Worm (Caenorhabditis elegans): Measurements from ENCODE around the gene T21C9.11.

The T21C9.11 gene

DNA sequence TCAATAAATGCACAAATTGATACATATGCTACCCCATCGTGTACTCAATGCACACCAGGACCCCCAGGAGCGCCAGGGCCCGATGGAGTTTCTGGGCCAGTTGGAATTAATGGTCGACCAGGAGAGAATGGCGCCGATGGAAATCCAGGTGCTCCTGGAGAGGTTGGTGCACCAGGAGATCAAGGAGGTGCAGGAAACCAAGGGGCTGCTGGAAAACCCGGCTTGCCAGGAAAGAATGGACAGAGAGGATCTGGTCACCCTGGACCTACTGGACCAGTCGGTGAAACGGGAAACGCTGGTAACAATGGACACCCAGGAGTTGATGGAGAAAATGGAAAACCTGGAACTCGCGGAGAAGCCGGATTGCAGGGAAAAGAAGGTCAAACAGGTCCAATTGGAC is 33.1 kb downstream of the T21C9.11 start:
- TF ChIP-seq tra-4 (tag; optimal IDR thresholded peaks at IDR 0.05) = no peak

ce11 chrV:10560621-10561020 is 34.1 kb downstream of the T21C9.11 start, which contains the start of gene col-152:
TSS of gene col-152 (plus strand) at chrV:10560921.
- TF ChIP-seq ets-7 (tag; optimal IDR thresholded peaks at IDR 0.05) (no peak), B0310.2 (tag; optimal IDR thresholded peaks at IDR 0.05) (no peak), scrt-1 (GFP tag; IDR thresholded peaks at IDR 0.05) (no peak), pes-1 (GFP tag; IDR thresholded peaks at IDR 0.05) (no peak), ama-1 (optimal IDR thresholded peaks at IDR 0.05) (no peak), sea-1 (GFP tag; conservative IDR thresholded peaks at IDR 0.05) (no peak), tra-4 (tag; optimal IDR thresholded peaks at IDR 0.05) (no peak), hmg-4 (GFP tag; optimal IDR thresholded peaks at IDR 0.05) (no peak), aly-1 (tag; optimal IDR thresholded peaks at IDR 0.05) (no peak), ceh-36 (tag; optimal IDR thresholded peaks at IDR 0.05) (no peak), flt-1 (GFP tag; IDR thresholded peaks at IDR 0.05) (no peak), hnd-1 (tag; optimal IDR thresholded peaks at IDR 0.05) (no peak), tbx-37 (GFP tag; conservative IDR thresholded peaks at IDR 0.05) (no peak), ceh-13 (GFP tag; optimal IDR thresholded peaks at IDR 0.05) (no peak), F13C5.2 (tag; optimal IDR thresholded peaks at IDR 0.05) (no peak), hmbx-1 (tag; optimal IDR thresholded peaks at IDR 0.05) (no peak), tbx-11 (GFP tag; IDR thresholded peaks at IDR 0.05) (no peak)

ce11 chrV:10557676-10558075 is 37.0 kb downstream of the T21C9.11 start, which contains the start of gene best-14:
TSS of gene best-14 (plus strand) at chrV:10557976.
- TF ChIP-seq aly-1 (tag; optimal IDR thresholded peaks at IDR 0.05) (no peak), tbx-37 (GFP tag; conservative IDR thresholded peaks at IDR 0.05) (no peak), hmbx-1 (tag; optimal IDR thresholded peaks at IDR 0.05) (no peak), F13C5.2 (tag; optimal IDR thresholded peaks at IDR 0.05) (no peak), hnd-1 (tag; optimal IDR thresholded peaks at IDR 0.05) (no peak), ama-1 (optimal IDR thresholded peaks at IDR 0.05) (no peak), tbx-11 (GFP tag; IDR thresholded peaks at IDR 0.05) (no peak), pes-1 (GFP tag; IDR thresholded peaks at IDR 0.05) (no peak), flt-1 (GFP tag; IDR thresholded peaks at IDR 0.05) (no peak), ceh-13 (GFP tag; optimal IDR thresholded peaks at IDR 0.05) (no peak), B0310.2 (tag; optimal IDR thresholded peaks at IDR 0.05) (no peak), scrt-1 (GFP tag; IDR thresholded peaks at IDR 0.05) (no peak), ceh-36 (tag; optimal IDR thresholded peaks at IDR 0.05) (no peak), ets-7 (tag; optimal IDR thresholded peaks at IDR 0.05) (no peak)

ce11 chrV:10557094-10557493 is 37.6 kb downstream of the T21C9.11 start:
- no peak for TF ChIP-seq pes-1 (GFP tag; IDR thresholded peaks at IDR 0.05)
- TF ChIP-seq hmbx-1 (tag; optimal IDR thresholded peaks at IDR 0.05) = no peak
- TF ChIP-seq scrt-1 (GFP tag; IDR thresholded peaks at IDR 0.05) = no peak
- TF ChIP-seq ceh-36 (tag; optimal IDR thresholded peaks at IDR 0.05) = no peak
- TF ChIP-seq ama-1 (optimal IDR thresholded peaks at IDR 0.05) = no peak
- no peak for TF ChIP-seq hnd-1 (tag; optimal IDR thresholded peaks at IDR 0.05)
- no peak for TF ChIP-seq hmg-4 (GFP tag; optimal IDR thresholded peaks at IDR 0.05)
- no peak for TF ChIP-seq sea-1 (GFP tag; conservative IDR thresholded peaks at IDR 0.05)
- no peak for TF ChIP-seq ceh-13 (GFP tag; optimal IDR thresholded peaks at IDR 0.05)
- TF ChIP-seq F13C5.2 (tag; optimal IDR thresholded peaks at IDR 0.05) = no peak
- TF ChIP-seq B0310.2 (tag; optimal IDR thresholded peaks at IDR 0.05) = no peak
- TF ChIP-seq tbx-37 (GFP tag; conservative IDR thresholded peaks at IDR 0.05) = no peak
- no peak for TF ChIP-seq flt-1 (GFP tag; IDR thresholded peaks at IDR 0.05)
- no peak for TF ChIP-seq ets-7 (tag; optimal IDR thresholded peaks at IDR 0.05)
- no peak for TF ChIP-seq tra-4 (tag; optimal IDR thresholded peaks at IDR 0.05)
- no peak for TF ChIP-seq tbx-11 (GFP tag; IDR thresholded peaks at IDR 0.05)

- TF ChIP-seq B0310.2 (tag; optimal IDR thresholded peaks at IDR 0.05) = no peak
- no peak for TF ChIP-seq hmg-4 (GFP tag; optimal IDR thresholded peaks at IDR 0.05)
- no peak for TF ChIP-seq hmbx-1 (tag; optimal IDR thresholded peaks at IDR 0.05)
- TF ChIP-seq tra-4 (tag; optimal IDR thresholded peaks at IDR 0.05) = no peak
- TF ChIP-seq hnd-1 (tag; optimal IDR thresholded peaks at IDR 0.05) = no peak
- TF ChIP-seq ceh-13 (GFP tag; optimal IDR thresholded peaks at IDR 0.05) = no peak
- no peak for TF ChIP-seq flt-1 (GFP tag; IDR thresholded peaks at IDR 0.05)
- no peak for TF ChIP-seq pes-1 (GFP tag; IDR thresholded peaks at IDR 0.05)
- TF ChIP-seq tbx-11 (GFP tag; IDR thresholded peaks at IDR 0.05) = no peak
- no peak for TF ChIP-seq scrt-1 (GFP tag; IDR thresholded peaks at IDR 0.05)
- TF ChIP-seq sea-1 (GFP tag; conservative IDR thresholded peaks at IDR 0.05) = no peak
Measured at ce11 chrV:10556362-10556761, 38.3 kb downstream of the T21C9.11 start.

DNA sequence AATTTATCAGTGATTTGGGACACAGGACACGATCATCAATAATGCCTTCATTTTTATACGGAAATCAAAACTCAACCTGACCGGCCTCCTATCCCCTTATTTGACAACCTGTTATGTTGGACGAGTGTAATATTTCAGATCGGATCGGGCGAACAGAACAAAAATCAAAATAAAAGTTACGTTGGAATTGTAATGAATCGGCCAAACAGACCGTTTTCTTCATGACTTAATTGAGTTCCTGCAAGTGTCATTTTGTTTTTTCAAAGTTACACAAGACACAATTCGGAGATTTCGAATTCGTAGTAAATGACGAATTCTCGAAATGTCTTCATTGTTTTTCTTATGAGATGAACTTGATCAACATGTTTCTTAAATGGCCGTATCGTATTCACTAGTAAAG is 39.5 kb downstream of the T21C9.11 start, which contains the start of gene F32G8.3:
Gene F32G8.3 (minus strand): TSS at position 101 of the 400 bp plus-strand sequence.
- TF ChIP-seq flt-1 (GFP tag; IDR thresholded peaks at IDR 0.05) (no peak), tbx-37 (GFP tag; conservative IDR thresholded peaks at IDR 0.05) (no peak), ama-1 (optimal IDR thresholded peaks at IDR 0.05) (no peak), scrt-1 (GFP tag; IDR thresholded peaks at IDR 0.05) (no peak), hmbx-1 (tag; optimal IDR thresholded peaks at IDR 0.05) (no peak), hmg-4 (GFP tag; optimal IDR thresholded peaks at IDR 0.05) (no peak), F13C5.2 (tag; optimal IDR thresholded peaks at IDR 0.05) (no peak), ceh-13 (GFP tag; optimal IDR thresholded peaks at IDR 0.05) (no peak), ceh-36 (tag; optimal IDR thresholded peaks at IDR 0.05) (no peak), pes-1 (GFP tag; IDR thresholded peaks at IDR 0.05) (no peak), B0310.2 (tag; optimal IDR thresholded peaks at IDR 0.05) (no peak), sea-1 (GFP tag; conservative IDR thresholded peaks at IDR 0.05) (no peak), tra-4 (tag; optimal IDR thresholded peaks at IDR 0.05) (no peak), hnd-1 (tag; optimal IDR thresholded peaks at IDR 0.05) (no peak), tbx-11 (GFP tag; IDR thresholded peaks at IDR 0.05) (no peak), aly-1 (tag; optimal IDR thresholded peaks at IDR 0.05) (no peak), ets-7 (tag; optimal IDR thresholded peaks at IDR 0.05) (no peak)

ce11 chrV:10549717-10550116 is 45.0 kb downstream of the T21C9.11 start, which contains the start of gene F32G8.2:
TSS of gene F32G8.2 (plus strand) at chrV:10550017.
- TF ChIP-seq flt-1 (GFP tag; IDR thresholded peaks at IDR 0.05) = no peak
- no peak for TF ChIP-seq hmbx-1 (tag; optimal IDR thresholded peaks at IDR 0.05)
- TF ChIP-seq pes-1 (GFP tag; IDR thresholded peaks at IDR 0.05) = no peak
- TF ChIP-seq hnd-1 (tag; optimal IDR thresholded peaks at IDR 0.05) = no peak
- TF ChIP-seq ceh-13 (GFP tag; optimal IDR thresholded peaks at IDR 0.05) = no peak
- TF ChIP-seq aly-1 (tag; optimal IDR thresholded peaks at IDR 0.05) = no peak
- no peak for TF ChIP-seq tbx-37 (GFP tag; conservative IDR thresholded peaks at IDR 0.05)
- no peak for TF ChIP-seq ama-1 (optimal IDR thresholded peaks at IDR 0.05)
- no peak for TF ChIP-seq tbx-11 (GFP tag; IDR thresholded peaks at IDR 0.05)
- no peak for TF ChIP-seq tra-4 (tag; optimal IDR thresholded peaks at IDR 0.05)
- TF ChIP-seq ets-7 (tag; optimal IDR thresholded peaks at IDR 0.05) = no peak
- no peak for TF ChIP-seq scrt-1 (GFP tag; IDR thresholded peaks at IDR 0.05)
- no peak for TF ChIP-seq ceh-36 (tag; optimal IDR thresholded peaks at IDR 0.05)
- no peak for TF ChIP-seq sea-1 (GFP tag; conservative IDR thresholded peaks at IDR 0.05)
- no peak for TF ChIP-seq F13C5.2 (tag; optimal IDR thresholded peaks at IDR 0.05)

Data from whole organism, early embryonic.